Fruit fly (Drosophila melanogaster) whole organism: Measurements from ENCODE around the gene CG2962.

Source experiments
- CG8478 ChIP-seq: fragments of >200 bp; optimal IDR thresholded peaks from 2 replicates; lab custom pipeline; 2018; ENCODE audit warnings: inconsistent platforms
- Dll ChIP-seq: fragments of >200 bp; optimal IDR thresholded peaks from 2 replicates; lab custom pipeline; 2017
- EcR ChIP-seq, 2 experiments: fragments of >200 bp; optimal IDR thresholded peaks; 2 replicates each; lab custom pipeline; 2017; ENCODE audit warnings: missing biosample characterization in 2 of 2, missing genetic modification characterization in 2 of 2, missing genetic modification reagents in 2 of 2
- psq ChIP-seq: fragments of >200 bp; optimal IDR thresholded peaks from 2 replicates; lab custom pipeline; 2017
- usp ChIP-seq: fragments of >200 bp; optimal IDR thresholded peaks from 2 replicates; lab custom pipeline; 2017; ENCODE audit warnings: missing biosample characterization, missing genetic modification characterization, mixed read lengths

DNA sequence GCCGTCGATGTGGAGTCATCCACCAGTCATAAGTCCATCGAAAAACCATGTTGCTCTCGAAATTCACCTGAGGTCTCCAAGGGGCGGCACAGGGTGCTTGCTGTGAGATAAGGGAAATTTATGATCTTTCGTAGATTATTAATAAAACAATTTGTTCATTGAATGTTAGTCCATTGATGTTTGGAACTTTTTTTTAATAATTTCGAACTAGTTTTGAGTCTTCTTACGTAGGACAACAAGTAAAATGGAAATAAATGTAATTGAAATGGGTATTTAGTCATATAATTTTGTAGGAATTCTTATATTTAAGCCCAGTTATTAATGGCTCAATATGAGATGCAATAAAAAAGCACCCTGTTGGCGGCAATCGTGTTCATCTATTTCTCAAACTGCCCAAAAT is 16.1 kb upstream of the CG2962 start:
- TF ChIP-seq Dll: no peak
- no peak for TF ChIP-seq usp
- no peak for TF ChIP-seq psq (lab: Kevin White, UChicago)
- TF ChIP-seq CG8478 (lab: Kevin White, UChicago): no peak
- TF ChIP-seq EcR (GFP tag; optimal IDR thresholded peaks at IDR 0.05; lab: Kevin White, UChicago): no peak
